Worm (Caenorhabditis elegans) whole organism, L4 larva: ENCODE results near the gene str-217.

Experiments
- F49E8.2 ChIP-seq: sonication (generic microtip); optimal IDR thresholded peaks from 2 replicates; lab custom pipeline; 2016; ENCODE audit warnings: missing compliant biosample characterization, mild to moderate bottlenecking, missing genetic modification characterization, borderline replicate concordance
- aly-2 ChIP-seq: sonication (generic microtip); optimal IDR thresholded peaks from 2 replicates; lab custom pipeline; 2018; ENCODE audit warnings: missing biosample characterization, missing genetic modification characterization
- ctbp-1 ChIP-seq: fragments of 200-800 bp; sonication (Bioruptor generic); IDR thresholded peaks from 2 replicates; pipeline ENCODE4 v1.3.6; 2022; ENCODE audit warnings: missing genetic modification reagents, missing genetic modification characterization, missing compliant biosample characterization
- gei-8 ChIP-seq: fragments of 200-800 bp; sonication (Bioruptor generic); optimal IDR thresholded peaks from 2 replicates; lab custom pipeline; 2018; ENCODE audit warnings: mild to moderate bottlenecking, missing genetic modification characterization, missing compliant biosample characterization
- lim-7 ChIP-seq: fragments of 200-800 bp; sonication (Bioruptor generic); IDR thresholded peaks from 2 replicates; pipeline ENCODE4 v1.3.6; 2022; ENCODE audit warnings: missing genetic modification characterization, missing compliant biosample characterization
- nhr-28 ChIP-seq: fragments of 150-350 bp; optimal IDR thresholded peaks from 2 replicates; lab custom pipeline; 2014; ENCODE audit warnings: missing biosample characterization, missing genetic modification characterization
- nhr-6 ChIP-seq: fragments of 150-350 bp; optimal IDR thresholded peaks from 2 replicates; lab custom pipeline; 2014; ENCODE audit warnings: missing biosample characterization, missing genetic modification characterization
- tra-1 ChIP-seq: fragments of 200-800 bp; sonication (Bioruptor generic); IDR thresholded peaks from 2 replicates; pipeline ENCODE4 v1.3.6; 2022; ENCODE audit warnings: missing genetic modification reagents, missing genetic modification characterization, missing compliant biosample characterization
- vab-7 ChIP-seq: fragments of 200-800 bp; sonication (Bioruptor generic); IDR thresholded peaks from 2 replicates; pipeline ENCODE4 v1.3.6; 2022; ENCODE audit warnings: missing genetic modification reagents, missing genetic modification characterization, missing compliant biosample characterization

ce11 chrV:16974919-16975318 lies 25.2 kb downstream of the str-217 start, which contains the start of gene srx-54:
- TF ChIP-seq aly-2 (tag; lab: Kevin White, UChicago) (no peak), nhr-28 (tag; lab: Kevin White, UChicago) (no peak), tra-1 (GFP tag; lab: Robert Waterston, UW) (no peak), lim-7 (GFP tag; lab: Robert Waterston, UW) (no peak), ctbp-1 (GFP tag; lab: Robert Waterston, UW) (no peak), vab-7 (GFP tag; lab: Robert Waterston, UW) (no peak), gei-8 (no peak), nhr-6 (tag; lab: Kevin White, UChicago) (no peak), F49E8.2 (no peak)
